Worm (Caenorhabditis elegans) whole organism, young adult: ENCODE measurements around the gene apb-1.

Experiments
- B0019.2 ChIP-seq: fragments of 200-800 bp; sonication (Bioruptor generic); conservative IDR thresholded peaks from 2 replicates; pipeline ENCODE4 v1.3.6; 2022; ENCODE audit warnings: missing genetic modification reagents, missing genetic modification characterization, missing compliant biosample characterization
- F57A8.1 ChIP-seq: fragments of 200-800 bp; sonication (Bioruptor generic); optimal IDR thresholded peaks from 2 replicates; lab custom pipeline; 2018; ENCODE audit warnings: mild to moderate bottlenecking, missing genetic modification characterization, moderate library complexity, missing compliant biosample characterization
- Y67H2A.10 ChIP-seq: fragments of 200-800 bp; sonication (Bioruptor generic); conservative IDR thresholded peaks from 2 replicates; pipeline ENCODE4 v1.3.6; 2022; ENCODE audit warnings: missing genetic modification reagents, missing genetic modification characterization, missing compliant biosample characterization
- him-1 ChIP-seq: sonication (generic microtip); optimal IDR thresholded peaks from 2 replicates; lab custom pipeline; 2016; ENCODE audit warnings: missing genotype, missing genetic modification reagents, missing genetic modification characterization, missing compliant biosample characterization
- let-607 ChIP-seq, 2 experiments: fragments of 200-800 bp in 1 of 2; sonication (Bioruptor generic) in 1 of 2; sonication (generic microtip) in 1 of 2; optimal IDR thresholded peaks; 2 replicates each; lab custom pipeline; 2016 to 2018; ENCODE audit warnings: mild to moderate bottlenecking in 2 of 2, missing compliant biosample characterization in 2 of 2, missing genetic modification characterization in 2 of 2, moderate library complexity in 2 of 2, missing genotype in 1 of 2
- lir-1 ChIP-seq: fragments of 200-800 bp; sonication (Bioruptor generic); conservative IDR thresholded peaks from 2 replicates; pipeline ENCODE4 v1.3.6; 2022; ENCODE audit warnings: missing genetic modification reagents, missing genetic modification characterization, missing compliant biosample characterization
- mxl-1 ChIP-seq: sonication (generic microtip); optimal IDR thresholded peaks from 2 replicates; lab custom pipeline; 2016; ENCODE audit warnings: missing genetic modification characterization, missing compliant biosample characterization
- nhr-27 ChIP-seq: fragments of 200-800 bp; sonication (Bioruptor generic); optimal IDR thresholded peaks from 2 replicates; lab custom pipeline; 2018; ENCODE audit warnings: mild to moderate bottlenecking, missing genetic modification characterization, moderate library complexity, missing compliant biosample characterization
- snpc-4 ChIP-seq, 5 experiments: fragments of 150-350 bp in 1 of 5; sonication (generic microtip) in 4 of 5; optimal IDR thresholded peaks; 2 replicates each; lab custom pipeline; 2014 to 2018; ENCODE audit warnings: missing genetic modification characterization in 5 of 5, missing biosample characterization in 3 of 5, antibody characterized with exemption in 2 of 5, mild to moderate bottlenecking in 2 of 5, missing compliant biosample characterization in 2 of 5, missing genotype in 2 of 5, moderate library complexity in 2 of 5, missing genetic modification reagents in 1 of 5
- unc-62 ChIP-seq: fragments of 150-350 bp; optimal IDR thresholded peaks from 2 replicates; lab custom pipeline; 2014; ENCODE audit warnings: missing biosample characterization, missing genetic modification reagents, missing genetic modification characterization
- xnd-1 ChIP-seq: sonication (generic microtip); optimal IDR thresholded peaks from 2 replicates; lab custom pipeline; 2016; ENCODE audit warnings: missing genotype, missing genetic modification reagents, missing genetic modification characterization, missing compliant biosample characterization
- ztf-25 ChIP-seq: fragments of 200-800 bp; sonication (Bioruptor generic); IDR thresholded peaks from 2 replicates; pipeline ENCODE4 v1.3.6; 2022; ENCODE audit warnings: missing genetic modification reagents, missing genetic modification characterization, missing compliant biosample characterization

DNA sequence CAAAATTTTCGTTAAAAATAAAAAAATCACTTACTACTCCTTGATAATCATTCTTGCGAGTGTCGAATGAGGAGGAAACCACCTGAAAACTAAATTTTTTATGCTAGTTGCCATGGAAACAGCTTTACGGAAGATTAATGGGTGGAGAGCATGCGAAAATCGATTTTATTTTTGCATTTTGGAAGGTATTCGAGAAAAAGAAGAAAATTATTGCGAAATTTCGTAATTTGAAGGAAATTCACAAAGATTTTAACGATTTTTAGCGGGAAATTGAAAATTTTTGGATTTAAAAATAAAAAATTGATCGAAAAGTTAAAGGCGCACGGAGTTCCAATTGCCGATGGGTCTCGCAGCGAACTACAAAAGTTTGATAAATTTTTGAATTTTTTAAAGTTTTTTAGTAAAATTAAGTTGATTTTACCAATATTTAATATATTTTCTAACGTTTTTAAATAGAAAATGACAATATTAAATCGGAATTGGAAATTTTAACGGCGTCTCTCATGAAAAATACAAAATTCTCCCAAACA lies 21.1 kb downstream of the apb-1 start, which contains the start of gene Y54F10AR.1:
- TF ChIP-seq unc-62 (GFP tag; lab: Kevin White, UChicago) (no peak), let-607 (tag; optimal IDR thresholded peaks at IDR 0.05; lab: Kevin White, UChicago) (no peak), snpc-4 (GFP tag; optimal IDR thresholded peaks at IDR 0.05; lab: Kevin White, UChicago) (no peak), snpc-4 (tag; optimal IDR thresholded peaks at IDR 0.05; lab: Kevin White, UChicago) (no peak), F57A8.1 (GFP tag; lab: Kevin White, UChicago) (no peak), him-1 (tag; lab: Kevin White, UChicago) (no peak), Y67H2A.10 (no peak), nhr-27 (tag; lab: Kevin White, UChicago) (no peak), mxl-1 (no peak), B0019.2 (GFP tag; lab: Robert Waterston, UW) (no peak), ztf-25 (no peak), lir-1 (GFP tag; lab: Robert Waterston, UW) (no peak), xnd-1 (tag; lab: Kevin White, UChicago) (no peak)
